Worm (Caenorhabditis elegans) whole organism, L4 larva: Measurements from ENCODE around the gene ZC487.2.

Experiments used
- F26F4.8 ChIP-seq: fragments of 200-800 bp; sonication (Bioruptor generic); conservative IDR thresholded peaks from 2 replicates; pipeline ENCODE4 v1.3.6; 2022; ENCODE audit warnings: missing genetic modification characterization, missing compliant biosample characterization
- F44E2.7 ChIP-seq: fragments of 200-800 bp; sonication (Bioruptor generic); IDR thresholded peaks from 2 replicates; pipeline ENCODE4 v2.1.2; 2022; ENCODE audit warnings: missing genetic modification characterization, missing compliant biosample characterization
- R02D3.7 ChIP-seq: fragments of 150-350 bp; sonication (generic microtip); optimal IDR thresholded peaks from 3 replicates; lab custom pipeline; 2014; ENCODE audit warnings: missing biosample characterization, missing genetic modification characterization
- Y105C5A.15 ChIP-seq: fragments of 200-800 bp; sonication (Bioruptor generic); IDR thresholded peaks from 2 replicates; pipeline ENCODE4 v1.3.6; 2022; ENCODE audit warnings: missing genetic modification characterization, missing compliant biosample characterization
- Y5F2A.4 ChIP-seq: fragments of 200-800 bp; sonication (Bioruptor generic); optimal IDR thresholded peaks from 2 replicates; lab custom pipeline; 2018; ENCODE audit warnings: mild to moderate bottlenecking, missing genetic modification characterization, missing compliant biosample characterization
- ZK337.2 ChIP-seq: fragments of 200-800 bp; sonication (Bioruptor generic); IDR thresholded peaks from 2 replicates; pipeline ENCODE4 v1.3.6; 2022; ENCODE audit warnings: missing genetic modification reagents, missing genetic modification characterization, missing compliant biosample characterization
- aha-1 ChIP-seq: fragments of 150-350 bp; peaks from one replicate; lab custom pipeline; 2014; ENCODE audit warnings: missing biosample characterization, missing genetic modification characterization
- ama-1 ChIP-seq: fragments of 150-350 bp; optimal IDR thresholded peaks from 2 replicates; lab custom pipeline; 2014; ENCODE audit warnings: inconsistent platforms, mixed read lengths
- arid-1 ChIP-seq: fragments of 200-800 bp; sonication (Bioruptor generic); conservative IDR thresholded peaks from 2 replicates; pipeline ENCODE4 v1.3.6; 2022; ENCODE audit warnings: missing genetic modification reagents, missing genetic modification characterization, missing compliant biosample characterization
- ceh-20 ChIP-seq: fragments of 200-800 bp; sonication (Bioruptor generic); IDR thresholded peaks from 2 replicates; pipeline ENCODE4 v1.3.6; 2022; ENCODE audit warnings: missing genetic modification reagents, missing genetic modification characterization, missing compliant biosample characterization
- ceh-44 ChIP-seq: fragments of 200-800 bp; sonication (Bioruptor generic); IDR thresholded peaks from 2 replicates; pipeline ENCODE4 v1.3.6; 2022; ENCODE audit warnings: missing genetic modification reagents, missing genetic modification characterization, missing compliant biosample characterization
- ceh-82 ChIP-seq: sonication (generic microtip); optimal IDR thresholded peaks from 2 replicates; lab custom pipeline; 2017; ENCODE audit warnings: missing biosample characterization, missing genetic modification characterization
- ces-1 ChIP-seq: fragments of 150-350 bp; sonication (generic microtip); optimal IDR thresholded peaks from 4 replicates; lab custom pipeline; 2014; ENCODE audit warnings: missing biosample characterization, missing genetic modification reagents, missing genetic modification characterization
- cey-2 ChIP-seq: sonication (generic microtip); optimal IDR thresholded peaks from 3 replicates; lab custom pipeline; 2017; ENCODE audit warnings: missing genetic modification characterization, mild to moderate bottlenecking, missing compliant biosample characterization, antibody characterized with exemption, borderline replicate concordance; ENCODE audit not compliant: insufficient read depth
- daf-16 ChIP-seq, 3 experiments: sonication (generic microtip); optimal IDR thresholded peaks; 2 replicates each; lab custom pipeline; 2016 to 2017; ENCODE audit warnings: missing genetic modification characterization in 3 of 3, missing genetic modification reagents in 3 of 3, mild to moderate bottlenecking in 2 of 3, missing compliant biosample characterization in 2 of 3, missing biosample characterization in 1 of 3, moderate library complexity in 1 of 3
- daf-19 ChIP-seq: fragments of 200-800 bp; sonication (Bioruptor generic); conservative IDR thresholded peaks from 2 replicates; pipeline ENCODE4 v1.3.6; 2022; ENCODE audit warnings: missing genetic modification characterization, missing compliant biosample characterization
- dmd-6 ChIP-seq: fragments of 200-800 bp; sonication (Bioruptor generic); IDR thresholded peaks from 2 replicates; pipeline ENCODE4 v1.3.6; 2022; ENCODE audit warnings: missing genetic modification reagents, missing genetic modification characterization, missing compliant biosample characterization
- duxl-1 ChIP-seq: sonication (generic microtip); optimal IDR thresholded peaks from 2 replicates; lab custom pipeline; 2016; ENCODE audit warnings: mild to moderate bottlenecking, missing genetic modification characterization, moderate library complexity, missing compliant biosample characterization; ENCODE audit not compliant: poor library complexity
- egl-27 ChIP-seq: sonication (generic microtip); optimal IDR thresholded peaks from 3 replicates; lab custom pipeline; 2017; ENCODE audit warnings: missing biosample characterization, missing genetic modification reagents, missing genetic modification characterization
- hif-1 ChIP-seq, 2 experiments: sonication (generic microtip); optimal IDR thresholded peaks; 2 replicates each; lab custom pipeline; 2016 to 2017; ENCODE audit warnings: missing compliant biosample characterization in 2 of 2, missing genetic modification characterization in 2 of 2, missing genetic modification reagents in 2 of 2, missing genotype in 2 of 2, mild to moderate bottlenecking in 1 of 2
- hlh-11 ChIP-seq: fragments of 200-800 bp; sonication (Bioruptor generic); optimal IDR thresholded peaks from 2 replicates; lab custom pipeline; 2018; ENCODE audit warnings: mild to moderate bottlenecking, missing genetic modification characterization, missing compliant biosample characterization
- lim-7 ChIP-seq: fragments of 200-800 bp; sonication (Bioruptor generic); IDR thresholded peaks from 2 replicates; pipeline ENCODE4 v1.3.6; 2022; ENCODE audit warnings: missing genetic modification characterization, missing compliant biosample characterization
- lin-13 ChIP-seq: fragments of 150-350 bp; optimal IDR thresholded peaks from 2 replicates; lab custom pipeline; 2014; ENCODE audit warnings: missing biosample characterization, missing genetic modification reagents, missing genetic modification characterization
- lsy-2 ChIP-seq, 2 experiments: fragments of 150-350 bp in 1 of 2; sonication (generic microtip) in 1 of 2; optimal IDR thresholded peaks; 2 replicates each; lab custom pipeline; 2014 to 2017; ENCODE audit warnings: missing biosample characterization in 2 of 2, missing genetic modification characterization in 2 of 2
- mep-1 ChIP-seq: fragments of 150-350 bp; sonication (generic microtip); optimal IDR thresholded peaks from 3 replicates; lab custom pipeline; 2014; ENCODE audit warnings: missing biosample characterization, missing genetic modification characterization
- mxl-3 ChIP-seq: fragments of 200-800 bp; sonication (Bioruptor generic); optimal IDR thresholded peaks from 2 replicates; lab custom pipeline; 2018; ENCODE audit warnings: mild to moderate bottlenecking, missing genetic modification characterization, missing compliant biosample characterization
- nhr-11 ChIP-seq: fragments of 150-350 bp; optimal IDR thresholded peaks from 2 replicates; lab custom pipeline; 2014; ENCODE audit warnings: missing biosample characterization, missing genetic modification characterization
- nhr-25 ChIP-seq: sonication (generic microtip); optimal IDR thresholded peaks from 2 replicates; lab custom pipeline; 2017; ENCODE audit warnings: missing genetic modification characterization, mild to moderate bottlenecking, missing compliant biosample characterization, antibody characterized with exemption, moderate library complexity, borderline replicate concordance; ENCODE audit not compliant: insufficient read depth
- nhr-28 ChIP-seq: fragments of 150-350 bp; optimal IDR thresholded peaks from 2 replicates; lab custom pipeline; 2014; ENCODE audit warnings: missing biosample characterization, missing genetic modification characterization
- nhr-42 ChIP-seq: fragments of 200-800 bp; sonication (Bioruptor generic); IDR thresholded peaks from 2 replicates; pipeline ENCODE4 v1.3.6; 2022; ENCODE audit warnings: missing genetic modification characterization, missing compliant biosample characterization
- nhr-48 ChIP-seq: sonication (generic microtip); optimal IDR thresholded peaks from 2 replicates; lab custom pipeline; 2016; ENCODE audit warnings: mild to moderate bottlenecking, missing genetic modification characterization, missing compliant biosample characterization
- saeg-2 ChIP-seq: fragments of 200-800 bp; sonication (Bioruptor generic); IDR thresholded peaks from 2 replicates; pipeline ENCODE4 v1.3.6; 2022; ENCODE audit warnings: missing genetic modification reagents, missing genetic modification characterization, missing compliant biosample characterization
- sdz-12 ChIP-seq: fragments of 200-800 bp; sonication (Bioruptor generic); optimal IDR thresholded peaks from 2 replicates; lab custom pipeline; 2018; ENCODE audit warnings: mild to moderate bottlenecking, missing genetic modification characterization, missing compliant biosample characterization
- set-16 ChIP-seq: fragments of 200-800 bp; sonication (Bioruptor generic); IDR thresholded peaks from 2 replicates; pipeline ENCODE4 v1.3.6; 2022; ENCODE audit warnings: missing genetic modification reagents, missing genetic modification characterization, missing compliant biosample characterization
- spr-1 ChIP-seq: sonication (generic microtip); optimal IDR thresholded peaks from 2 replicates; lab custom pipeline; 2016; ENCODE audit warnings: mild to moderate bottlenecking, missing genetic modification characterization, missing compliant biosample characterization
- spr-3 ChIP-seq: fragments of 200-800 bp; sonication (Bioruptor generic); optimal IDR thresholded peaks from 2 replicates; lab custom pipeline; 2018; ENCODE audit warnings: mild to moderate bottlenecking, missing genetic modification characterization, missing compliant biosample characterization
- unc-39 ChIP-seq: sonication (generic microtip); optimal IDR thresholded peaks from 2 replicates; lab custom pipeline; 2017; ENCODE audit warnings: missing biosample characterization, missing genetic modification characterization
- unc-62 ChIP-seq, 3 experiments: fragments of 150-350 bp in 1 of 3; sonication (generic microtip); optimal IDR thresholded peaks in 2 of 3; peaks in 1 of 3; 1 replicate in 1 of 3; 2 replicates in 2 of 3; lab custom pipeline; 2014 to 2017; ENCODE audit warnings: missing biosample characterization in 3 of 3, missing genetic modification characterization in 3 of 3, missing genetic modification reagents in 3 of 3, missing genotype in 1 of 3
- zag-1 ChIP-seq: fragments of 150-350 bp; optimal IDR thresholded peaks from 2 replicates; lab custom pipeline; 2014; ENCODE audit warnings: missing biosample characterization, missing genetic modification characterization
- ztf-7 ChIP-seq: fragments of 150-350 bp; optimal IDR thresholded peaks from 2 replicates; lab custom pipeline; 2014; ENCODE audit warnings: missing biosample characterization, missing genetic modification characterization

ZC487.2 gene

ce11 chrV:6758017-6758416 is 35.7 kb upstream of the ZC487.2 start, which contains the start of gene dbl-1:
Gene dbl-1, plus strand, starts transcription at chrV:6758135.
- TF ChIP-seq aha-1 (peak; percentile 91), mxl-3 (GFP tag; lab: Kevin White, UChicago) (no peak), sdz-12 (GFP tag; lab: Kevin White, UChicago) (no peak), set-16 (no peak), ceh-82 (tag; lab: Kevin White, UChicago) (no peak), Y105C5A.15 (GFP tag; lab: Robert Waterston, UW) (no peak), F26F4.8 (no peak), ceh-44 (GFP tag; lab: Robert Waterston, UW) (no peak)
- TF ChIP-seq, all 104 proteins: peak for 1

DNA sequence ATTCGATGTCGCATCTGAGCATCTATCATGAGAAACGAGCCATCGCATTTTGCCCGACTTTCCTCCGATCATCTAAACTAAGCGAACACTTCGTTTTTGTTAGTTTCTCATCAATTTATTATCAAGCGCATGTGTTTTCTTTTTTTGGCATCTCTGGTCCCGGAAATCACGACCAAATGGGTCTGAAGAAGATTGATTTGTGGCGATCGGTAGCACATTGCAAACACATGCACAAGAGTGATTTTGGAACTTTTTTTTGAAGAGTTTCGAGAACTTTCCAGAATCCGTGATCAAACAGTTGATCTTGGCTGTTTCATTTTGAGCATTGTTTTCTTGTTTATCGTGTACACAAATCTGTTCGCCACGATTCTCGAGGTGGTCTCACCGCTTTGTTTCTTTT is 31.0 kb upstream of the ZC487.2 start:
- TF ChIP-seq unc-62 (GFP tag; optimal IDR thresholded peaks at IDR 0.05 in 1 of 2; lab: Kevin White, UChicago) = peak in 1 of 2 experiments; percentile 81
- no peak for TF ChIP-seq unc-62 (tag; optimal IDR thresholded peaks at IDR 0.05; lab: Kevin White, UChicago)
- 0 out of 2 replicates have a peak, but pooled peaks have one; percentile 27 for TF ChIP-seq ceh-20
- no peak for TF ChIP-seq daf-19
- no peak for TF ChIP-seq R02D3.7 (tag; lab: Kevin White, UChicago)
- no peak for TF ChIP-seq spr-1 (tag; lab: Kevin White, UChicago)

- TF ChIP-seq lsy-2 (tag; optimal IDR thresholded peaks at IDR 0.05; lab: Kevin White, UChicago) (peak in 1 of 2 experiments; percentile 6), set-16 (0 out of 2 replicates have a peak, but pooled peaks have one; percentile 11), daf-16 (GFP tag; optimal IDR thresholded peaks at IDR 0.05; lab: Kevin White, UChicago) (peak in 1 of 2 experiments; percentile 69), daf-16 (tag; optimal IDR thresholded peaks at IDR 0.05; lab: Kevin White, UChicago) (no peak), F26F4.8 (no peak), ZK337.2 (GFP tag; lab: Robert Waterston, UW) (no peak), aha-1 (peak; percentile 65), mxl-3 (GFP tag; lab: Kevin White, UChicago) (peak; percentile 13), nhr-11 (tag; lab: Kevin White, UChicago) (peak; percentile 25), hlh-11 (tag; lab: Kevin White, UChicago) (peak; percentile 44)
Observed at ce11 chrV:6751493-6752100, 29.3 kb upstream of the ZC487.2 start.

- TF ChIP-seq lin-13 = no peak
- no peak for TF ChIP-seq R02D3.7 (tag; lab: Kevin White, UChicago)
- no peak for TF ChIP-seq ama-1 (lab: Kevin White, UChicago)
- TF ChIP-seq daf-16 (GFP tag; optimal IDR thresholded peaks at IDR 0.05; lab: Kevin White, UChicago) = no peak
- TF ChIP-seq daf-16 (tag; optimal IDR thresholded peaks at IDR 0.05; lab: Kevin White, UChicago) = no peak
- TF ChIP-seq zag-1 (tag; lab: Kevin White, UChicago) = no peak
- TF ChIP-seq lim-7 (GFP tag; lab: Robert Waterston, UW) = no peak
- no peak for TF ChIP-seq spr-3 (GFP tag; lab: Kevin White, UChicago)
- TF ChIP-seq F44E2.7 (GFP tag; lab: Robert Waterston, UW) = no peak
- no peak for TF ChIP-seq duxl-1 (tag; lab: Kevin White, UChicago)
- TF ChIP-seq unc-39 (tag; lab: Kevin White, UChicago) = no peak
- TF ChIP-seq egl-27 = no peak
Observed at ce11 chrV:6744774-6745173, 22.5 kb upstream of the ZC487.2 start, which contains the start of gene T25F10.3. Gene T25F10.3, plus strand, starts transcription at chrV:6745081.

- TF ChIP-seq lim-7 (GFP tag; lab: Robert Waterston, UW) = no peak
- TF ChIP-seq nhr-28 (tag; lab: Kevin White, UChicago) = peak; percentile 18
- TF ChIP-seq arid-1 (GFP tag; lab: Robert Waterston, UW) = no peak
- TF ChIP-seq mep-1 (tag; lab: Kevin White, UChicago) = peak; percentile 22
- no peak for TF ChIP-seq mxl-3 (GFP tag; lab: Kevin White, UChicago)
- no peak for TF ChIP-seq nhr-42
- TF ChIP-seq Y5F2A.4 = no peak
- no peak for TF ChIP-seq ces-1 (GFP tag; lab: Kevin White, UChicago)
- TF ChIP-seq nhr-48 (tag; lab: Kevin White, UChicago) = peak; percentile 34
- TF ChIP-seq nhr-11 (tag; lab: Kevin White, UChicago) = no peak
- TF ChIP-seq nhr-25 (tag; lab: Kevin White, UChicago) = peak; percentile 5
- peak; percentile 14 for TF ChIP-seq hlh-11 (tag; lab: Kevin White, UChicago)
- TF ChIP-seq dmd-6 (GFP tag; lab: Robert Waterston, UW) = 0 out of 2 replicates have a peak, but pooled peaks have one; percentile 10
- TF ChIP-seq ztf-7 (tag; lab: Kevin White, UChicago) = no peak
- no peak for TF ChIP-seq hif-1 (tag; optimal IDR thresholded peaks at IDR 0.05; lab: Kevin White, UChicago)
- TF ChIP-seq saeg-2 (GFP tag; lab: Robert Waterston, UW) = no peak
- peak in 1 of 2 experiments; percentile 71 for TF ChIP-seq unc-62 (GFP tag; optimal IDR thresholded peaks at IDR 0.05 in 1 of 2; lab: Kevin White, UChicago)
- TF ChIP-seq unc-62 (tag; optimal IDR thresholded peaks at IDR 0.05; lab: Kevin White, UChicago) = no peak
- peak; percentile 4 for TF ChIP-seq cey-2 (tag; lab: Kevin White, UChicago)
Observed at ce11 chrV:6736877-6737276, 14.6 kb upstream of the ZC487.2 start.
